Worm (Caenorhabditis elegans): ENCODE results near the gene fbxc-20.

The fbxc-20 gene

ce11 chrII:2403984-2404383 lies 15.0 kb upstream of the fbxc-20 start, which contains the start of gene F16G10.1:
F16G10.1 (plus strand) TSS chrII:2404284.
- TF ChIP-seq W03F9.2 (tag; optimal IDR thresholded peaks at IDR 0.05): no peak
- no peak for TF ChIP-seq him-1 (tag; optimal IDR thresholded peaks at IDR 0.05)
- TF ChIP-seq dao-5 (tag; optimal IDR thresholded peaks at IDR 0.05): no peak

- no peak for TF ChIP-seq dao-5 (tag; optimal IDR thresholded peaks at IDR 0.05)
These were observed 7.8 kb upstream of the fbxc-20 start for ce11 chrII:2411093-2411492.

- TF ChIP-seq dao-5 (tag; optimal IDR thresholded peaks at IDR 0.05) (no peak), W03F9.2 (tag; optimal IDR thresholded peaks at IDR 0.05) (no peak), him-1 (tag; optimal IDR thresholded peaks at IDR 0.05) (no peak)
These were observed 7.4 kb upstream of the fbxc-20 start for ce11 chrII:2411555-2411954.

ce11 chrII:2412649-2413048 lies 6.3 kb upstream of the fbxc-20 start, which contains the start of gene fbxa-182:
fbxa-182 (minus strand) TSS chrII:2412749.
- TF ChIP-seq him-1 (tag; optimal IDR thresholded peaks at IDR 0.05) (no peak), dao-5 (tag; optimal IDR thresholded peaks at IDR 0.05) (no peak), W03F9.2 (tag; optimal IDR thresholded peaks at IDR 0.05) (no peak)

ce11 chrII:2415439-2415838 lies 3.5 kb upstream of the fbxc-20 start, which contains the start of gene fbxa-4:
fbxa-4 (minus strand) TSS chrII:2415531.
- no peak for TF ChIP-seq dao-5 (tag; optimal IDR thresholded peaks at IDR 0.05)
- no peak for TF ChIP-seq W03F9.2 (tag; optimal IDR thresholded peaks at IDR 0.05)
- no peak for TF ChIP-seq him-1 (tag; optimal IDR thresholded peaks at IDR 0.05)

ce11 chrII:2417889-2418288 lies 1.0 kb upstream of the fbxc-20 start, which contains the start of the genes F42G2.5 and F42G2.7:
F42G2.5 (minus strand) TSS chrII:2417989.
F42G2.7 (plus strand) TSS chrII:2418158.
- TF ChIP-seq W03F9.2 (tag; optimal IDR thresholded peaks at IDR 0.05): no peak
- no peak for TF ChIP-seq dao-5 (tag; optimal IDR thresholded peaks at IDR 0.05)
- no peak for TF ChIP-seq him-1 (tag; optimal IDR thresholded peaks at IDR 0.05)

- TF ChIP-seq him-1 (tag; optimal IDR thresholded peaks at IDR 0.05) (no peak), W03F9.2 (tag; optimal IDR thresholded peaks at IDR 0.05) (no peak), dao-5 (tag; optimal IDR thresholded peaks at IDR 0.05) (no peak)
These were observed 1.7 kb downstream of the fbxc-20 start for ce11 chrII:2420685-2421084.

- no peak for TF ChIP-seq him-1 (tag; optimal IDR thresholded peaks at IDR 0.05)
- no peak for TF ChIP-seq dao-5 (tag; optimal IDR thresholded peaks at IDR 0.05)
- no peak for TF ChIP-seq W03F9.2 (tag; optimal IDR thresholded peaks at IDR 0.05)
These were observed 2.2 kb downstream of the fbxc-20 start for ce11 chrII:2421185-2421584.

- TF ChIP-seq dao-5 (tag; optimal IDR thresholded peaks at IDR 0.05) (no peak), W03F9.2 (tag; optimal IDR thresholded peaks at IDR 0.05) (no peak), him-1 (tag; optimal IDR thresholded peaks at IDR 0.05) (no peak)
These were observed 3.0 kb downstream of the fbxc-20 start, which contains the start of gene F42G2.2 for ce11 chrII:2421905-2422304. F42G2.2 (plus strand) TSS chrII:2422205.

ce11 chrII:2422427-2422826 lies 3.5 kb downstream of the fbxc-20 start:
- TF ChIP-seq W03F9.2 (tag; optimal IDR thresholded peaks at IDR 0.05) (no peak), dao-5 (tag; optimal IDR thresholded peaks at IDR 0.05) (no peak), him-1 (tag; optimal IDR thresholded peaks at IDR 0.05) (no peak)

ce11 chrII:2431972-2432371 lies 13.0 kb downstream of the fbxc-20 start, which contains the start of gene ceh-86:
ceh-86 (minus strand) TSS chrII:2432072.
- no peak for TF ChIP-seq dao-5 (tag; optimal IDR thresholded peaks at IDR 0.05)
- no peak for TF ChIP-seq W03F9.2 (tag; optimal IDR thresholded peaks at IDR 0.05)

ce11 chrII:2435566-2435965 lies 16.6 kb downstream of the fbxc-20 start:
- TF ChIP-seq him-1 (tag; optimal IDR thresholded peaks at IDR 0.05) (no peak), dao-5 (tag; optimal IDR thresholded peaks at IDR 0.05) (no peak), W03F9.2 (tag; optimal IDR thresholded peaks at IDR 0.05) (no peak)

ce11 chrII:2436757-2437156 lies 17.8 kb downstream of the fbxc-20 start:
- TF ChIP-seq him-1 (tag; optimal IDR thresholded peaks at IDR 0.05) (no peak), dao-5 (tag; optimal IDR thresholded peaks at IDR 0.05) (no peak), W03F9.2 (tag; optimal IDR thresholded peaks at IDR 0.05) (no peak)

ce11 chrII:2438180-2438579 lies 19.2 kb downstream of the fbxc-20 start:
- TF ChIP-seq him-1 (tag; optimal IDR thresholded peaks at IDR 0.05) (no peak), dao-5 (tag; optimal IDR thresholded peaks at IDR 0.05) (no peak), W03F9.2 (tag; optimal IDR thresholded peaks at IDR 0.05) (no peak)

- TF ChIP-seq dao-5 (tag; optimal IDR thresholded peaks at IDR 0.05): no peak
- TF ChIP-seq W03F9.2 (tag; optimal IDR thresholded peaks at IDR 0.05): no peak
- no peak for TF ChIP-seq him-1 (tag; optimal IDR thresholded peaks at IDR 0.05)
These were observed 20.0 kb downstream of the fbxc-20 start for ce11 chrII:2438944-2439343.
